Worm (Caenorhabditis elegans): Measurements from ENCODE around the gene ctl-1.

ctl-1 gene

DNA sequence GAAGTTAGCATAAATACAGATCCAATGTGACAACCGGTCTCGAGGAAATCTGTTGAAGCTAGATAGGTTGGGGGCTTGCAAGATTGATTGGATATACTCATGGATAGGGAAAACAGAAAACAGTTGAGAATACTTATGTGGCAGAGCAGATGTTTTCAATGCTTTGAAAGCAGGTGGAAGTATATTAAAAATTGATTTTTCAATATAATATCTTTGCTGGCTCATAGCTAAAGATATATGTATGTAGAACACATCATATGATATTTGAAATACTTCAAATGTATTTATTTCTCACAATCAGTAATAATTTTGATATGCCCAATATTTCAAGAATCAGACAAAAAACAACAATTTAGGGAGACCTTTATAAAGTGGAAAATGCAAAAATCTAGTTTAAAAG lies 18.8 kb downstream of the ctl-1 start, which contains the start of gene srh-41:
TSS of gene srh-41 (minus strand) at position 101 of the 400 bp plus-strand sequence.
- no peak for TF ChIP-seq ztf-4 (tag; optimal IDR thresholded peaks at IDR 0.05)
- TF ChIP-seq egl-27 (tag; optimal IDR thresholded peaks at IDR 0.05), result no peak
- no peak for TF ChIP-seq nhr-237 (tag; optimal IDR thresholded peaks at IDR 0.05)
- no peak for TF ChIP-seq nhr-76 (tag; optimal IDR thresholded peaks at IDR 0.05)
- no peak for TF ChIP-seq nhr-28 (tag; optimal IDR thresholded peaks at IDR 0.05)
- TF ChIP-seq lsy-12 (tag; optimal IDR thresholded peaks at IDR 0.05), result no peak
- no peak for TF ChIP-seq nhr-11 (tag; optimal IDR thresholded peaks at IDR 0.05)
- TF ChIP-seq elt-3 (tag; optimal IDR thresholded peaks at IDR 0.05), result no peak
- TF ChIP-seq nhr-25 (tag; optimal IDR thresholded peaks at IDR 0.05), result no peak
- TF ChIP-seq lin-39 (tag; optimal IDR thresholded peaks at IDR 0.05), result no peak
- no peak for TF ChIP-seq fkh-2 (tag; optimal IDR thresholded peaks at IDR 0.05)
- TF ChIP-seq fos-1 (tag; optimal IDR thresholded peaks at IDR 0.05), result no peak
- TF ChIP-seq unc-62 (GFP tag; optimal IDR thresholded peaks at IDR 0.05), result no peak

DNA sequence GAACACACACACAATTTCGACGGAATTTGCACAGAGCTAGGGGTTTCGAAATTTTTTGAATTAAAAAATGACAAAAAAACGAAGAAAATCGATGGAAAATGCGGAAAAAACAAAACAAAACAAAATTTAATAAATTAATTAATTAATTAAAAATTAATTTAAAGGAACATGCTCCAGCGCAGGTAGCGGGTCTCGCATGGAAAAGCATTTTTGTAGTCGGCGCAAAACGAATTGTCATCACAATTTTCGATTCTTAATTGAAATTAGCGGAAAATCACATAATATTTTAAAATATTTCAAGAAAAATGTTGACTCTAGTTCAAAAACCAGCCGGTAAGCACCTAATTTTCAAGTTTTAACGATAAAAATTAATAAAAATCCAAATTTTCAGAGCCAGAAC lies 29.7 kb downstream of the ctl-1 start, which contains the start of gene Y54G11A.3:
TSS of gene Y54G11A.3 (plus strand) at position 213 of the 400 bp plus-strand sequence.
- TF ChIP-seq tbx-2 (tag; optimal IDR thresholded peaks at IDR 0.05) (no peak), ceh-28 (tag; optimal IDR thresholded peaks at IDR 0.05) (no peak), pqm-1 (tag; optimal IDR thresholded peaks at IDR 0.05) (no peak), nhr-23 (tag; optimal IDR thresholded peaks at IDR 0.05) (no peak), nfya-1 (tag; optimal IDR thresholded peaks at IDR 0.05; ENCODE audit: insufficient read depth) (no peak), sea-2 (GFP tag; optimal IDR thresholded peaks at IDR 0.05) (no peak), R02D3.7 (tag; optimal IDR thresholded peaks at IDR 0.05) (no peak), ztf-11 (tag; optimal IDR thresholded peaks at IDR 0.05) (no peak), eor-1 (tag; optimal IDR thresholded peaks at IDR 0.05) (no peak), nhr-237 (tag; optimal IDR thresholded peaks at IDR 0.05) (no peak), nhr-11 (tag; optimal IDR thresholded peaks at IDR 0.05) (no peak), unc-62 (GFP tag; optimal IDR thresholded peaks at IDR 0.05) (no peak), nhr-67 (tag; optimal IDR thresholded peaks at IDR 0.05) (no peak), nhr-12 (tag; optimal IDR thresholded peaks at IDR 0.05) (no peak), zag-1 (tag; optimal IDR thresholded peaks at IDR 0.05) (no peak), unc-39 (tag; optimal IDR thresholded peaks at IDR 0.05) (no peak), mdl-1 (tag; optimal IDR thresholded peaks at IDR 0.05) (no peak), ceh-9 (tag; optimal IDR thresholded peaks at IDR 0.05) (no peak), fkh-2 (tag; optimal IDR thresholded peaks at IDR 0.05) (no peak)

DNA sequence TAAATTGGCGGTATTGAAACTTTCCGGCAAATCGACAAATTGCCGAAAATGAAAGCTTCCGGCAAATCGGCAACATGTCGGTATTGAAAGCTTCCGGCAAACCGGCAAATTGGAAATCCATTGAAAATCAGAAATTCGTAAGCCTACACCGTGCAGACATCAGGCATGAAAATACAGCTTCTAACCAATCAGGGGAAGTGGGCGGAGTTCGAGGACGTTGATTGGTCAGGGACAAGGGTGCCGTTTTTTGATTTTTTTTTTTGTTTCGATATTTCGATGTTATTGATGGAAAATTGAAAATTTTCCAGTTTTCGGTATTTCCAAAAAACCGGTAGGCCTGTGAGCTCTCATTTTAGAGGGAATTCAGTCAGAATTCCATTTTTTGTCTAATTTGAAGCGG lies 36.2 kb downstream of the ctl-1 start:
- TF ChIP-seq nfya-1 (tag; optimal IDR thresholded peaks at IDR 0.05; ENCODE audit: insufficient read depth), result peak; percentile 90
- TF ChIP-seq unc-62 (GFP tag; optimal IDR thresholded peaks at IDR 0.05), result no peak

DNA sequence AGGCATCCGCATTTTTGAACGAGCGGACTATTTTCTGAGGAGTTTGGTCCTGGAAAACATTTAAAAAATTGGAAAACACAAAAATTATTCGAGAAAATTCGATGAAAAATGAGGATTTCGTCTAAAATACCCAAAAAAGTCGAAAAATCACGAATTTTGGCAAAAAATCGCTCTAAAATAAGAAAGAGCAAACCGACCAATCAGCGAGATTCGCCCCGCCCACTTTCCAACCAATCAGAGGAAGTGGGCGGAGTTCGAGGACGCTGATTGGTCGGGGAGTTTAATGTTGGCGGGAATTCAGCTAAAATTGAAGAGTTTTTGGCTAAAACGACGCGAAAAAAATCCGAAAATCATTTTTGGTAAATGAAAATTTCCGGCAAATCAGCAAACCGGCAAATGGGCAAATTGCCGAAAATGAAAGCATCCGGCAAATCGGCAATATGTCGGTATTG lies 36.9 kb downstream of the ctl-1 start, which contains the start of gene Y54G11A.1:
TSS of gene Y54G11A.1 (minus strand) at position 51 of the 452 bp plus-strand sequence.
- no peak for TF ChIP-seq daf-12 (tag; optimal IDR thresholded peaks at IDR 0.05)
- peak; percentile 93 for TF ChIP-seq nfya-1 (tag; optimal IDR thresholded peaks at IDR 0.05; ENCODE audit: insufficient read depth)

DNA sequence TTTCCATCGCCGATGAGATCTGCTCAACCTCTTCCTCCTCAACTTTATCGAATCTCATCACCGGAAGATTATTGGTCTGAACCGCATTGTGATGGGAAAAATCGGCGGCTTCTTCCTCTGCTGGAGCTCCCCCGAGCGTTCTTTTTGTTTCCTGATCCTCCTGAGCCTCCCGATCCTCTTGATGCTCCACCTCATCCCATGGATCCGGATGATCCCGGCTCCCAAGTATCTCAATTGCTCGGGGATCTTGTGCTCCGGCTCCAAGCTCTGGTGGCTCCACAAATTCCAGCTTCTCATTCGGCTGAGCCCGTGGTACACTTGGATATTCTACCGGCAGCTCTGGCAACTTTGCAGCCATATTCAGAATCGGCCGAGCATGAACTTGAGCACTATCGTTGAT lies 48.1 kb downstream of the ctl-1 start:
- TF ChIP-seq nhr-77 (tag; optimal IDR thresholded peaks at IDR 0.05) (no peak), hmg-11 (tag; optimal IDR thresholded peaks at IDR 0.05) (no peak), fkh-10 (GFP tag; optimal IDR thresholded peaks at IDR 0.05) (no peak), mml-1 (tag; optimal IDR thresholded peaks at IDR 0.05) (no peak), zag-1 (tag; optimal IDR thresholded peaks at IDR 0.05) (no peak), egl-27 (tag; optimal IDR thresholded peaks at IDR 0.05) (no peak), fos-1 (tag; optimal IDR thresholded peaks at IDR 0.05) (no peak), ceh-28 (tag; optimal IDR thresholded peaks at IDR 0.05) (no peak), eor-1 (tag; optimal IDR thresholded peaks at IDR 0.05) (no peak), jun-1 (tag; optimal IDR thresholded peaks at IDR 0.05) (no peak), unc-39 (tag; optimal IDR thresholded peaks at IDR 0.05) (no peak), lsy-12 (tag; optimal IDR thresholded peaks at IDR 0.05) (no peak)

Data from whole organism, L3 larva.